Worm (Caenorhabditis elegans) whole organism, L4/young adult: Measurements from ENCODE around the gene F29B9.7.

ENCODE experiments used
- W03F9.2 ChIP-seq: fragments of 150-350 bp; optimal IDR thresholded peaks from 2 replicates; lab custom pipeline; 2014; ENCODE audit warnings: missing biosample characterization, missing genetic modification characterization
- dao-5 ChIP-seq: sonication (generic microtip); optimal IDR thresholded peaks from 2 replicates; lab custom pipeline; 2016; ENCODE audit warnings: missing genotype, missing genetic modification characterization, moderate library complexity, missing compliant biosample characterization
- him-1 ChIP-seq: sonication (generic microtip); optimal IDR thresholded peaks from 2 replicates; lab custom pipeline; 2016; ENCODE audit warnings: missing genotype, missing genetic modification reagents, missing genetic modification characterization, missing compliant biosample characterization

DNA sequence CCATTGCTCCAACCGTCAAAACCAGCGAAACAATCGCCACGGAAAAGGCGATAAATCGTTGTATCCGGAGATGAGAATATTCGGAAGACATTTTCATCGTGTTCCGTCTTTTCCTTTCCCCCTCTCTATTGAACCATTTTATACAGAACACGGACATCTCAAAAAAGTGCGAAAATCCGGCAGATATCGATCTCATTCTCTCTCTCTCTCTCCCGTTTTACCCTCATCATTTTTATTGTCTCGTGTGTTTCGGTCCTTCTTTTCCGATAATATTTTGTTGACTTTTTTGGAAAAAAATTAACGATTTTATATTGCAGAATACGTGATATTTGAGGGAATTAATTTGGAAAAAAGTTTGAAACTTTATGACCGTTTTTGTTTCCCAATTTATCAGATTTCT, 40.0 kb upstream of the F29B9.7 start, which contains the start of gene col-110:
- TF ChIP-seq dao-5 (tag; lab: Kevin White, UChicago) = no peak
- TF ChIP-seq W03F9.2 (tag; lab: Kevin White, UChicago) = no peak
- no peak for TF ChIP-seq him-1
